Fruit fly (Drosophila melanogaster) whole organism, embryonic: ENCODE data around the gene CG31804.

Experiments
- Adf1 ChIP-seq: fragments of 200-800 bp; sonication (Bioruptor generic); IDR thresholded peaks from 2 replicates; pipeline ENCODE4 v1.3.6; 2022; ENCODE audit warnings: missing biosample characterization, missing genetic modification characterization
- B-H1 ChIP-seq: fragments of 200-800 bp; sonication (Bioruptor generic); IDR thresholded peaks from 3 replicates; pipeline ENCODE4 v1.3.6; 2022; ENCODE audit warnings: missing biosample characterization, missing genetic modification characterization
- B-H2 ChIP-seq: fragments of 200-800 bp; sonication (Bioruptor generic); optimal IDR thresholded peaks from 2 replicates; lab custom pipeline; 2018; ENCODE audit warnings: missing biosample characterization, mild to moderate bottlenecking, missing genetic modification characterization
- Bgb ChIP-seq: fragments of 200-800 bp; sonication (Bioruptor generic); IDR thresholded peaks from 2 replicates; pipeline ENCODE4 v1.3.6; 2022; ENCODE audit warnings: missing biosample characterization, missing genetic modification characterization; ENCODE audit not compliant: partially characterized antibody
- CG10147 ChIP-seq: fragments of 200-800 bp; sonication (Bioruptor generic); optimal IDR thresholded peaks from 2 replicates; lab custom pipeline; 2019; ENCODE audit warnings: missing biosample characterization, mild to moderate bottlenecking, missing genetic modification characterization, moderate library complexity
- CG10209 ChIP-seq: fragments of 200-800 bp; sonication (Bioruptor generic); optimal IDR thresholded peaks from 3 replicates; lab custom pipeline; 2017; ENCODE audit warnings: missing biosample characterization, mild to moderate bottlenecking, missing genetic modification characterization, missing genetic modification reagents
- CG10321 ChIP-seq: fragments of 200-800 bp; sonication (Bioruptor generic); IDR thresholded peaks from 2 replicates; pipeline ENCODE4 v1.3.6; 2022; ENCODE audit warnings: missing biosample characterization, missing genetic modification characterization
- CG10543 ChIP-seq: fragments of 200-800 bp; sonication (Bioruptor generic); optimal IDR thresholded peaks from 3 replicates; lab custom pipeline; 2017; ENCODE audit warnings: missing biosample characterization, mild to moderate bottlenecking, missing genetic modification characterization, moderate library complexity
- CG10979 ChIP-seq: fragments of 200-800 bp; sonication (Bioruptor generic); optimal IDR thresholded peaks from 2 replicates; lab custom pipeline; 2018; ENCODE audit warnings: missing biosample characterization, mild to moderate bottlenecking, missing genetic modification characterization, moderate library complexity
- CG15073 ChIP-seq: fragments of 200-800 bp; sonication (Bioruptor generic); optimal IDR thresholded peaks from 2 replicates; lab custom pipeline; 2016; ENCODE audit warnings: missing biosample characterization, missing genetic modification characterization
- CG16813 ChIP-seq: fragments of 200-800 bp; sonication (Bioruptor generic); IDR thresholded peaks from 3 replicates; pipeline ENCODE4 v1.3.6; 2022; ENCODE audit warnings: missing biosample characterization, missing genetic modification characterization; ENCODE audit not compliant: partially characterized antibody
- CG16863 ChIP-seq: fragments of 200-800 bp; sonication (Bioruptor generic); optimal IDR thresholded peaks from 3 replicates; lab custom pipeline; 2016; ENCODE audit warnings: missing biosample characterization, missing genetic modification characterization
- CG17359 ChIP-seq: fragments of 200-800 bp; sonication (Bioruptor generic); optimal IDR thresholded peaks from 3 replicates; lab custom pipeline; 2018; ENCODE audit warnings: missing biosample characterization, mild to moderate bottlenecking, missing genetic modification characterization, moderate library complexity
- CG2199 ChIP-seq: fragments of 200-800 bp; sonication (Bioruptor generic); IDR thresholded peaks from 3 replicates; pipeline ENCODE4 v1.3.6; 2022; ENCODE audit warnings: missing biosample characterization, missing genetic modification characterization
- CG2202 ChIP-seq: fragments of 200-800 bp; sonication (Bioruptor generic); optimal IDR thresholded peaks from 2 replicates; lab custom pipeline; 2018; ENCODE audit warnings: missing biosample characterization, mild to moderate bottlenecking, missing genetic modification characterization
- CG2889 ChIP-seq: fragments of 200-800 bp; sonication (Bioruptor generic); IDR thresholded peaks from 3 replicates; pipeline ENCODE4 v1.3.6; 2022; ENCODE audit warnings: missing biosample characterization, missing genetic modification characterization
- CG3065 ChIP-seq: fragments of 200-800 bp; sonication (Bioruptor generic); optimal IDR thresholded peaks from 2 replicates; lab custom pipeline; 2016; ENCODE audit warnings: missing biosample characterization, missing genetic modification characterization
- CG4360 ChIP-seq: fragments of 200-800 bp; sonication (Bioruptor generic); IDR thresholded peaks from 2 replicates; pipeline ENCODE4 v1.3.6; 2022; ENCODE audit warnings: missing biosample characterization, missing genetic modification characterization
- CG6654 ChIP-seq: fragments of 200-800 bp; sonication (Bioruptor generic); optimal IDR thresholded peaks from 2 replicates; lab custom pipeline; 2017; ENCODE audit warnings: missing biosample characterization, mild to moderate bottlenecking, missing genetic modification characterization
- CG6813 ChIP-seq: fragments of 200-800 bp; sonication (Bioruptor generic); optimal IDR thresholded peaks from 2 replicates; lab custom pipeline; 2017; ENCODE audit warnings: missing biosample characterization, missing genetic modification characterization, mild to moderate bottlenecking, moderate library complexity, missing genetic modification reagents
- CG7963 ChIP-seq: fragments of 200-800 bp; sonication (Bioruptor generic); IDR thresholded peaks from 3 replicates; pipeline ENCODE4 v1.3.6; 2022; ENCODE audit warnings: missing biosample characterization, missing genetic modification characterization; ENCODE audit not compliant: partially characterized antibody
- CG8388 ChIP-seq: fragments of 200-800 bp; sonication (Bioruptor generic); optimal IDR thresholded peaks from 2 replicates; lab custom pipeline; 2019; ENCODE audit warnings: missing biosample characterization, mild to moderate bottlenecking, missing genetic modification characterization, moderate library complexity
- CrebB ChIP-seq: fragments of 200-800 bp; sonication (Bioruptor generic); optimal IDR thresholded peaks from 3 replicates; lab custom pipeline; 2018; ENCODE audit warnings: missing biosample characterization, mild to moderate bottlenecking, missing genetic modification characterization
- D19B ChIP-seq: fragments of 200-800 bp; sonication (Bioruptor generic); optimal IDR thresholded peaks from 2 replicates; lab custom pipeline; 2017; ENCODE audit warnings: missing biosample characterization, mild to moderate bottlenecking, missing genetic modification characterization
- Dad ChIP-seq: fragments of 200-800 bp; sonication (Bioruptor generic); optimal IDR thresholded peaks from 3 replicates; lab custom pipeline; 2016; ENCODE audit warnings: missing biosample characterization, missing genetic modification characterization
- Dek ChIP-seq: fragments of 200-800 bp; sonication (Bioruptor generic); optimal IDR thresholded peaks from 3 replicates; lab custom pipeline; 2019; ENCODE audit warnings: missing biosample characterization, mild to moderate bottlenecking, missing genetic modification characterization, moderate library complexity
- Dp ChIP-seq: fragments of 200-800 bp; sonication (Bioruptor generic); optimal IDR thresholded peaks from 2 replicates; lab custom pipeline; 2018; ENCODE audit warnings: missing biosample characterization, mild to moderate bottlenecking, missing genetic modification characterization, moderate library complexity
- Ets65A ChIP-seq: fragments of 200-800 bp; sonication (Bioruptor generic); peaks from one replicate; lab custom pipeline; 2016; ENCODE audit warnings: missing biosample characterization, missing genetic modification characterization
- HHEX ChIP-seq: fragments of 200-800 bp; sonication (Bioruptor generic); optimal IDR thresholded peaks from 3 replicates; lab custom pipeline; 2017; ENCODE audit warnings: missing biosample characterization, mild to moderate bottlenecking, missing genetic modification characterization, missing genetic modification reagents
- Lhr ChIP-seq: fragments of 200-800 bp; sonication (Bioruptor generic); optimal IDR thresholded peaks from 3 replicates; lab custom pipeline; 2017; ENCODE audit warnings: mild to moderate bottlenecking, missing biosample characterization, missing genetic modification reagents, missing genetic modification characterization
- Myb ChIP-seq: fragments of 200-800 bp; sonication (Bioruptor generic); optimal IDR thresholded peaks from 2 replicates; lab custom pipeline; 2016; ENCODE audit warnings: missing biosample characterization, missing genetic modification characterization
- Ptx1 ChIP-seq: fragments of 200-800 bp; sonication (Bioruptor generic); IDR thresholded peaks from 2 replicates; pipeline ENCODE4 v1.3.6; 2022; ENCODE audit warnings: missing biosample characterization, missing genetic modification characterization
- Xrp1 ChIP-seq: fragments of 200-800 bp; sonication (Bioruptor generic); IDR thresholded peaks from 2 replicates; pipeline ENCODE4 v1.3.6; 2022; ENCODE audit warnings: missing biosample characterization, missing genetic modification characterization
- amos ChIP-seq: fragments of 200-800 bp; sonication (Bioruptor generic); IDR thresholded peaks from 2 replicates; pipeline ENCODE4 v1.3.6; 2022; ENCODE audit warnings: missing biosample characterization, missing genetic modification characterization; ENCODE audit not compliant: partially characterized antibody
- btn ChIP-seq: fragments of 200-800 bp; sonication (Bioruptor generic); optimal IDR thresholded peaks from 2 replicates; lab custom pipeline; 2016; ENCODE audit warnings: missing biosample characterization, missing genetic modification characterization
- gfzf ChIP-seq: fragments of 200-800 bp; sonication (Bioruptor generic); optimal IDR thresholded peaks from 2 replicates; lab custom pipeline; 2016; ENCODE audit warnings: missing biosample characterization, mild to moderate bottlenecking, missing genetic modification characterization, moderate library complexity
- klu ChIP-seq: fragments of 200-800 bp; sonication (Bioruptor generic); IDR thresholded peaks from 2 replicates; pipeline ENCODE4 v1.3.6; 2022; ENCODE audit warnings: missing biosample characterization, missing genetic modification characterization
- kni ChIP-seq: fragments of 200-800 bp; sonication (Bioruptor generic); optimal IDR thresholded peaks from 3 replicates; lab custom pipeline; 2017; ENCODE audit warnings: mild to moderate bottlenecking, missing biosample characterization, missing genetic modification reagents, missing genetic modification characterization
- knrl ChIP-seq: fragments of 200-800 bp; sonication (Bioruptor generic); IDR thresholded peaks from 3 replicates; pipeline ENCODE4 v1.3.6; 2022; ENCODE audit warnings: missing biosample characterization, missing genetic modification characterization; ENCODE audit not compliant: partially characterized antibody
- mirr ChIP-seq: fragments of 200-800 bp; sonication (Bioruptor generic); optimal IDR thresholded peaks from 3 replicates; lab custom pipeline; 2018; ENCODE audit warnings: missing biosample characterization, mild to moderate bottlenecking, missing genetic modification characterization
- pum ChIP-seq: fragments of 200-800 bp; sonication (Bioruptor generic); optimal IDR thresholded peaks from 2 replicates; lab custom pipeline; 2016; ENCODE audit warnings: missing biosample characterization, missing genetic modification characterization
- pzg ChIP-seq: fragments of 200-800 bp; sonication (Bioruptor generic); optimal IDR thresholded peaks from 3 replicates; lab custom pipeline; 2018; ENCODE audit warnings: missing biosample characterization, mild to moderate bottlenecking, missing genetic modification characterization, moderate library complexity
- ro ChIP-seq: fragments of 200-800 bp; sonication (Bioruptor generic); IDR thresholded peaks from 2 replicates; pipeline ENCODE4 v1.3.6; 2022; ENCODE audit warnings: missing biosample characterization, missing genetic modification characterization
- slou ChIP-seq: fragments of 200-800 bp; sonication (Bioruptor generic); optimal IDR thresholded peaks from 3 replicates; lab custom pipeline; 2016; ENCODE audit warnings: missing biosample characterization, missing genetic modification characterization
- stwl ChIP-seq: fragments of 200-800 bp; sonication (Bioruptor generic); optimal IDR thresholded peaks from 3 replicates; lab custom pipeline; 2018; ENCODE audit warnings: missing biosample characterization, mild to moderate bottlenecking, missing genetic modification characterization, moderate library complexity
- trem ChIP-seq: fragments of 200-800 bp; optimal IDR thresholded peaks from 3 replicates; lab custom pipeline; 2019; ENCODE audit warnings: missing biosample characterization, mild to moderate bottlenecking, missing genetic modification characterization, moderate library complexity
- wdn ChIP-seq: fragments of 200-800 bp; sonication (Bioruptor generic); IDR thresholded peaks from 2 replicates; pipeline ENCODE4 v1.3.6; 2022; ENCODE audit warnings: missing biosample characterization, missing genetic modification characterization

The CG31804 gene

dm6 chr2L:17363196-17363595 lies at the start of gene CG31804:
Gene CG31804, plus strand, starts transcription at chr2L:17363496.
- TF ChIP-seq Adf1 (GFP tag; lab: Robert Waterston, UW) (no peak), CG10147 (GFP tag; lab: Kevin White, UChicago) (no peak), btn (GFP tag; lab: Kevin White, UChicago) (no peak), CG6813 (no peak), CrebB (tag; lab: Kevin White, UChicago) (no peak), mirr (no peak)

dm6 chr2L:17320612-17321011 lies 42.7 kb upstream of the CG31804 start, which contains the start of gene CG45691:
Gene CG45691, minus strand, starts transcription at chr2L:17320712.
- TF ChIP-seq CG16863 (no peak), CG4360 (GFP tag; lab: Robert Waterston, UW) (no peak), CG2889 (no peak), CG10209 (GFP tag; lab: Kevin White, UChicago) (no peak), Ets65A (peak; percentile 22), B-H1 (GFP tag; lab: Robert Waterston, UW) (no peak)

- TF ChIP-seq CG10543 (GFP tag; lab: Kevin White, UChicago) (no peak), CG10979 (no peak), wdn (GFP tag; lab: Robert Waterston, UW) (no peak), CG17359 (no peak), CG16813 (0 out of 3 replicates have a peak, but pooled peaks have one; percentile 12), slou (GFP tag; lab: Kevin White, UChicago) (peak; percentile 47), Lhr (GFP tag; lab: Kevin White, UChicago) (peak; percentile 10), CG3065 (GFP tag; lab: Kevin White, UChicago) (no peak), CG2202 (tag; lab: Kevin White, UChicago) (no peak), stwl (peak; percentile 98), kni (GFP tag; lab: Kevin White, UChicago) (no peak), Bgb (GFP tag; lab: Robert Waterston, UW) (peak; percentile 60), CG7963 (no peak), gfzf (peak; percentile 58), CG8388 (GFP tag; lab: Kevin White, UChicago) (no peak), Xrp1 (GFP tag; lab: Robert Waterston, UW) (no peak), CG10321 (no peak), Myb (peak; percentile 36), B-H1 (GFP tag; lab: Robert Waterston, UW) (no peak; the same call in 2 of the 3 replicates), knrl (peak; percentile 33; the same call in 2 of the 3 replicates), Ptx1 (no peak), pzg (GFP tag; lab: Kevin White, UChicago) (peak; percentile 18), CG2199 (GFP tag; lab: Robert Waterston, UW) (peak; percentile 95), amos (peak; percentile 34; the same call in 1 of the 2 replicates), CG15073 (GFP tag; lab: Kevin White, UChicago) (no peak), B-H2 (GFP tag; lab: Kevin White, UChicago) (peak; percentile 37), Dad (GFP tag; lab: Kevin White, UChicago) (no peak), klu (no peak), CG6654 (peak; percentile 99), HHEX (GFP tag; lab: Kevin White, UChicago) (no peak), D19B (GFP tag; lab: Kevin White, UChicago) (no peak), Dek (tag; lab: Kevin White, UChicago) (peak; percentile 24), Dp (GFP tag; lab: Kevin White, UChicago) (peak; percentile 29), pum (GFP tag; lab: Kevin White, UChicago) (no peak), trem (no peak), ro (GFP tag; lab: Robert Waterston, UW) (no peak)
Observed at dm6 chr2L:17368503-17368902, 5.2 kb downstream of the CG31804 start.
